Worm (Caenorhabditis elegans) whole organism, late embryonic: ENCODE measurements around the gene T16G1.13.

Experiments used
- K02D7.2 ChIP-seq: sonication (generic microtip); optimal IDR thresholded peaks from 2 replicates; lab custom pipeline; 2017; ENCODE audit warnings: mild to moderate bottlenecking, missing genetic modification characterization, missing compliant biosample characterization
- K09A11.1 ChIP-seq: sonication (generic microtip); optimal IDR thresholded peaks from 2 replicates; lab custom pipeline; 2017; ENCODE audit warnings: antibody characterized with exemption, mild to moderate bottlenecking, missing genetic modification characterization, missing compliant biosample characterization; ENCODE audit not compliant: insufficient read depth
- T23F11.4 ChIP-seq: fragments of 200-800 bp; sonication (Bioruptor generic); optimal IDR thresholded peaks from 2 replicates; lab custom pipeline; 2018; ENCODE audit warnings: mild to moderate bottlenecking, missing genetic modification characterization, missing compliant biosample characterization
- ahr-1 ChIP-seq: sonication (generic microtip); optimal IDR thresholded peaks from 2 replicates; lab custom pipeline; 2016; ENCODE audit warnings: missing genetic modification characterization, missing compliant biosample characterization
- ceh-19 ChIP-seq: fragments of 200-800 bp; sonication (Bioruptor generic); optimal IDR thresholded peaks from 2 replicates; lab custom pipeline; 2018; ENCODE audit warnings: mild to moderate bottlenecking, missing genetic modification characterization, missing compliant biosample characterization
- ceh-2 ChIP-seq: sonication (generic microtip); optimal IDR thresholded peaks from 2 replicates; lab custom pipeline; 2016; ENCODE audit warnings: missing genotype, missing genetic modification characterization, missing compliant biosample characterization
- ceh-30 ChIP-seq: fragments of 150-350 bp; optimal IDR thresholded peaks from 2 replicates; lab custom pipeline; 2014; ENCODE audit warnings: missing biosample characterization, missing genetic modification characterization
- ceh-34 ChIP-seq: sonication (generic microtip); optimal IDR thresholded peaks from 2 replicates; lab custom pipeline; 2016; ENCODE audit warnings: mild to moderate bottlenecking, missing genetic modification characterization, missing compliant biosample characterization
- ceh-45 ChIP-seq: fragments of 200-800 bp; sonication (Bioruptor generic); IDR thresholded peaks from 2 replicates; pipeline ENCODE4 v1.3.6; 2022; ENCODE audit warnings: missing genetic modification reagents, missing genetic modification characterization, missing compliant biosample characterization
- ceh-6 ChIP-seq: fragments of 200-800 bp; sonication (Bioruptor generic); optimal IDR thresholded peaks from 2 replicates; lab custom pipeline; 2018; ENCODE audit warnings: mild to moderate bottlenecking, missing genetic modification characterization, missing compliant biosample characterization
- ceh-9 ChIP-seq: sonication (generic microtip); optimal IDR thresholded peaks from 2 replicates; lab custom pipeline; 2016; ENCODE audit warnings: mild to moderate bottlenecking, missing genetic modification characterization, inconsistent platforms, missing compliant biosample characterization
- che-1 ChIP-seq: sonication (generic microtip); optimal IDR thresholded peaks from 2 replicates; lab custom pipeline; 2016; ENCODE audit warnings: mild to moderate bottlenecking, missing genetic modification characterization, missing compliant biosample characterization
- elt-2 ChIP-seq: sonication (generic microtip); optimal IDR thresholded peaks from 2 replicates; lab custom pipeline; 2016; ENCODE audit warnings: missing genetic modification reagents, missing genetic modification characterization, missing compliant biosample characterization
- ets-4 ChIP-seq: sonication (generic microtip); optimal IDR thresholded peaks from 2 replicates; lab custom pipeline; 2016; ENCODE audit warnings: missing genetic modification characterization, missing compliant biosample characterization
- fkh-10 ChIP-seq: fragments of 150-350 bp; optimal IDR thresholded peaks from 2 replicates; lab custom pipeline; 2014; ENCODE audit warnings: missing biosample characterization, missing genetic modification reagents, missing genetic modification characterization
- fkh-6 ChIP-seq: sonication (generic microtip); optimal IDR thresholded peaks from 2 replicates; lab custom pipeline; 2016; ENCODE audit warnings: missing genetic modification characterization, missing compliant biosample characterization
- hlh-13 ChIP-seq: fragments of 200-800 bp; sonication (Bioruptor generic); optimal IDR thresholded peaks from 2 replicates; lab custom pipeline; 2018; ENCODE audit warnings: mild to moderate bottlenecking, missing genetic modification characterization, missing compliant biosample characterization
- hlh-30 ChIP-seq: sonication (generic microtip); optimal IDR thresholded peaks from 2 replicates; lab custom pipeline; 2017; ENCODE audit warnings: antibody characterized with exemption, missing genetic modification characterization, missing compliant biosample characterization; ENCODE audit not compliant: insufficient read depth
- hlh-6 ChIP-seq: sonication (generic microtip); optimal IDR thresholded peaks from 2 replicates; lab custom pipeline; 2016; ENCODE audit warnings: missing genotype, missing genetic modification characterization, missing compliant biosample characterization
- lim-6 ChIP-seq: sonication (generic microtip); optimal IDR thresholded peaks from 2 replicates; lab custom pipeline; 2016; ENCODE audit warnings: missing genetic modification characterization, missing compliant biosample characterization
- lin-11 ChIP-seq: fragments of 200-800 bp; sonication (Bioruptor generic); optimal IDR thresholded peaks from 2 replicates; lab custom pipeline; 2018; ENCODE audit warnings: mild to moderate bottlenecking, missing genetic modification characterization, missing compliant biosample characterization
- mec-3 ChIP-seq: sonication (generic microtip); optimal IDR thresholded peaks from 2 replicates; lab custom pipeline; 2016; ENCODE audit warnings: borderline replicate concordance, missing genetic modification characterization, missing compliant biosample characterization
- odd-2 ChIP-seq: sonication (generic microtip); optimal IDR thresholded peaks from 2 replicates; lab custom pipeline; 2017; ENCODE audit warnings: antibody characterized with exemption, mild to moderate bottlenecking, missing genetic modification characterization, missing compliant biosample characterization
- pag-3 ChIP-seq: sonication (generic microtip); optimal IDR thresholded peaks from 2 replicates; lab custom pipeline; 2016; ENCODE audit warnings: missing compliant biosample characterization, missing genetic modification characterization, borderline replicate concordance
- pat-9 ChIP-seq: fragments of 200-800 bp; sonication (Bioruptor generic); optimal IDR thresholded peaks from 2 replicates; lab custom pipeline; 2018; ENCODE audit warnings: mild to moderate bottlenecking, missing genetic modification characterization, moderate library complexity, missing compliant biosample characterization
- pax-1 ChIP-seq: fragments of 150-350 bp; optimal IDR thresholded peaks from 2 replicates; lab custom pipeline; 2014; ENCODE audit warnings: missing biosample characterization, missing genetic modification characterization
- pqm-1 ChIP-seq: sonication (generic microtip); optimal IDR thresholded peaks from 2 replicates; lab custom pipeline; 2016; ENCODE audit warnings: missing genetic modification characterization, missing compliant biosample characterization
- pros-1 ChIP-seq: fragments of 150-350 bp; optimal IDR thresholded peaks from 2 replicates; lab custom pipeline; 2014; ENCODE audit warnings: missing biosample characterization, missing genetic modification reagents, missing genetic modification characterization
- ref-2 ChIP-seq: sonication (generic microtip); optimal IDR thresholded peaks from 2 replicates; lab custom pipeline; 2016; ENCODE audit warnings: missing genetic modification characterization, missing compliant biosample characterization
- sdc-2 ChIP-seq: sonication (generic microtip); optimal IDR thresholded peaks from 2 replicates; lab custom pipeline; 2016; ENCODE audit warnings: missing genotype, missing genetic modification characterization, missing compliant biosample characterization
- sox-4 ChIP-seq: sonication (generic microtip); optimal IDR thresholded peaks from 2 replicates; lab custom pipeline; 2017; ENCODE audit warnings: mild to moderate bottlenecking, missing genetic modification characterization, inconsistent platforms, missing compliant biosample characterization
- syd-9 ChIP-seq: sonication (generic microtip); optimal IDR thresholded peaks from 2 replicates; lab custom pipeline; 2016; ENCODE audit warnings: mild to moderate bottlenecking, missing genetic modification characterization, moderate library complexity, missing compliant biosample characterization
- tbx-7 ChIP-seq: sonication (generic microtip); optimal IDR thresholded peaks from 2 replicates; lab custom pipeline; 2016; ENCODE audit warnings: missing genotype, missing genetic modification characterization, missing compliant biosample characterization
- ttx-3 ChIP-seq: sonication (generic microtip); optimal IDR thresholded peaks from 2 replicates; lab custom pipeline; 2016; ENCODE audit warnings: missing genetic modification reagents, missing genetic modification characterization, missing compliant biosample characterization
- unc-3 ChIP-seq, 2 experiments: fragments of 200-800 bp in 1 of 2; sonication (Bioruptor generic) in 1 of 2; sonication (generic microtip) in 1 of 2; conservative IDR thresholded peaks in 1 of 2; optimal IDR thresholded peaks in 1 of 2; 2 replicates each; pipeline versions ENCODE4 v1.3.6 to Lab custom; 2016 to 2022; ENCODE audit warnings: missing compliant biosample characterization in 2 of 2, missing genetic modification characterization in 2 of 2, missing genetic modification reagents in 1 of 2
- unc-42 ChIP-seq: sonication (generic microtip); optimal IDR thresholded peaks from 2 replicates; lab custom pipeline; 2016; ENCODE audit warnings: missing genotype, missing genetic modification characterization, missing compliant biosample characterization
- unc-55 ChIP-seq: sonication (generic microtip); optimal IDR thresholded peaks from 2 replicates; lab custom pipeline; 2017; ENCODE audit warnings: missing biosample characterization, missing genetic modification reagents, missing genetic modification characterization
- unc-86 ChIP-seq: sonication (generic microtip); optimal IDR thresholded peaks from 2 replicates; lab custom pipeline; 2016; ENCODE audit warnings: missing genetic modification characterization, missing compliant biosample characterization
- zip-5 ChIP-seq: sonication (generic microtip); optimal IDR thresholded peaks from 2 replicates; lab custom pipeline; 2016; ENCODE audit warnings: missing genetic modification characterization, missing compliant biosample characterization
- ztf-16 ChIP-seq: sonication (generic microtip); optimal IDR thresholded peaks from 2 replicates; lab custom pipeline; 2017; ENCODE audit warnings: missing genetic modification characterization, missing compliant biosample characterization

T16G1.13 gene

DNA sequence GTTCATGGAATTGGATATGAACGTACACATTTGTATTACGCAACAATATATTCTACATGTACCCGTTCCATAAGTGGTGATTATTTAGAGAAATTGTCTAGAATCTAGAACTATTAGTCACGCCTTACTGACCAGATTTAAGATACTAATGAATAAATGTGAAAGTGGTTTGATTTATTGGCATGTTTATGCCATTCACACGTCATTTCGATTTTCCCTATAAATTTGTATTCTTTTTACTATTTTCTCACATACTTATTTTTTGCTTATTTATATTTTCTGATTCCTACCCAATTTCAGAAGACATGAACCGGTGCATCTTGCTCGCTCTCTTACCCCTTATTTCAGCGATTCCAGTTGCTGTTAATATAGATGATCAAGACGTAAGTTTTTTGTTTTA, 38.5 kb downstream of the T16G1.13 start, which contains the start of gene F15B9.8:
TSS of gene F15B9.8 (plus strand) at position 301 of the 400 bp plus-strand sequence.
- no peak for TF ChIP-seq ets-4 (tag; lab: Kevin White, UChicago)
- TF ChIP-seq pqm-1 (tag; lab: Kevin White, UChicago) = no peak
- no peak for TF ChIP-seq ttx-3 (tag; lab: Kevin White, UChicago)
- no peak for TF ChIP-seq lim-6 (tag; lab: Kevin White, UChicago)
- TF ChIP-seq sdc-2 (tag; lab: Kevin White, UChicago) = no peak
- TF ChIP-seq ahr-1 (tag; lab: Kevin White, UChicago) = no peak
- no peak for TF ChIP-seq hlh-30
- no peak for TF ChIP-seq ceh-9 (tag; lab: Kevin White, UChicago)
- no peak for TF ChIP-seq ceh-30 (tag; lab: Kevin White, UChicago)
- TF ChIP-seq ceh-19 (GFP tag; lab: Kevin White, UChicago) = no peak
- no peak for TF ChIP-seq zip-5
- TF ChIP-seq syd-9 (tag; lab: Kevin White, UChicago) = no peak
- TF ChIP-seq unc-55 (GFP tag; lab: Kevin White, UChicago) = no peak
- no peak for TF ChIP-seq tbx-7 (tag; lab: Kevin White, UChicago)

DNA sequence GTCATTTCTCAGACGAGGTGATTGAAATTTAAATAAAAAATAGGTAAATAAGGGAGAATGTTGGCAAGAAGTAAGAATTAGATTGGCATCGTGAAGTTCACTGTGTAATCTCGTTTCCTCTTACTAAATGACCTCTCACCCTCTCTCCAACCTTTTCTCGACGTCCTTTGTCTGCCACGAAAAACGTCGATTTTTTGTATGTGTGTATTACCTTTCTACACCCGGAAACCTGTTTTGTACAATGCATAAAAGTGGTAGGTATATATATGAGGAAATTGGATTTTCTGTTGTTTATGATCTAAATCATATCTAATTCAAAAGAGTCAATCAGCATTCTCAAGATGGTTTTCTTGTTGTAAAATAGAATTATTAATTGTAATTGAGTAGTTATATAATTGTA, 43.2 kb downstream of the T16G1.13 start, which contains the start of the genes F15B9.11 and dsl-7:
TSS of gene F15B9.11 (minus strand) at position 5 of the 400 bp plus-strand sequence.
TSS of gene dsl-7 (plus strand) at position 260 of the 400 bp plus-strand sequence.
- TF ChIP-seq K02D7.2 (tag; lab: Kevin White, UChicago) = no peak
- TF ChIP-seq unc-86 (tag; lab: Kevin White, UChicago) = no peak
- no peak for TF ChIP-seq fkh-6 (tag; lab: Kevin White, UChicago)
- no peak for TF ChIP-seq ceh-2 (tag; lab: Kevin White, UChicago)
- TF ChIP-seq pax-1 = no peak
- TF ChIP-seq ceh-34 (tag; lab: Kevin White, UChicago) = no peak
- no peak for TF ChIP-seq hlh-13
- no peak for TF ChIP-seq ref-2 (tag; lab: Kevin White, UChicago)
- TF ChIP-seq tbx-7 (tag; lab: Kevin White, UChicago) = no peak
- TF ChIP-seq elt-2 (tag; lab: Kevin White, UChicago) = no peak
- TF ChIP-seq pros-1 (tag; lab: Kevin White, UChicago) = no peak
- no peak for TF ChIP-seq unc-55 (GFP tag; lab: Kevin White, UChicago)
- TF ChIP-seq hlh-30 = no peak
- TF ChIP-seq odd-2 (tag; lab: Kevin White, UChicago) = no peak
- no peak for TF ChIP-seq fkh-10 (GFP tag; lab: Kevin White, UChicago)
- no peak for TF ChIP-seq K09A11.1
- no peak for TF ChIP-seq ceh-19 (GFP tag; lab: Kevin White, UChicago)
- TF ChIP-seq pat-9 (tag; lab: Kevin White, UChicago) = no peak
- TF ChIP-seq hlh-6 (tag; lab: Kevin White, UChicago) = no peak

DNA sequence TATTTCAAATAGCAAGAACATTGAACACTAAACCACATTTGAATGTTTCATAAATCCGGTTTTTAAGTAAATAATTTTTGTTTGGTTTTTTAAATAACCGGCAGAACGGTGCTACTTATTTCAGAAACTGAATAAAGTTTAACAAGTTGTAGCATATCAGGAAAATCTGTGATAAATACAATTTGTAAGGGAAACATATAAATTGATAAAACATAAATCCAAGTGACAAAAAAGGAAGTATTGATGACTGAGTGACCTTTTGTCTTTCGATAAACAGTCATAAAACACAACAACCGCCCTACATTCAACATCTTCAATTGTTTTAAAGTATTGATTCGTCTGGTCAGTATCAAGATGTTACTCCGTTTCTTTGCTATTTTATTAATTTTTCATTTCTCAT, 45.6 kb downstream of the T16G1.13 start, which contains the start of gene far-5:
TSS of gene far-5 (plus strand) at position 301 of the 400 bp plus-strand sequence.
- no peak for TF ChIP-seq ttx-3 (tag; lab: Kevin White, UChicago)
- no peak for TF ChIP-seq ahr-1 (tag; lab: Kevin White, UChicago)

DNA sequence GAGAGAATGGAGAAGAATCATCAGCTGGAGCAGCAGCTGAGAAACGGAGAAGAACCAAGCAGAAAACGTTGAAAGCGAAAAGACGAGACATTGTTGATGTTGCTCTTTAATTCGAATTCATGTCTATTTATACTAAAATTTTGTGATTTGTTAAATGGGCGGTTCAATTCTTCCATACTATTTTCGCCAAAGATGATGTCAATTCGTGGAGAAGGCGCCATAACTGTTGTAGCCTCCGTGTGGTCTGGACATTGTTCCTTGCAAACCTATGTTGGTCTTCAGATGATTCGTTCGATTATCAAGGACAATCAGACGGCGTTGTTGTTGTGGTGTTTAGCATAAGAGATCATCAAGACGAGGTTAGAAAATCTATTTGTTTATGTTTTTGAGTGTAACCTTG, 47.7 kb downstream of the T16G1.13 start, which contains the start of gene far-3:
TSS of gene far-3 (minus strand) at position 101 of the 400 bp plus-strand sequence.
- TF ChIP-seq unc-42 (tag; lab: Kevin White, UChicago) = no peak
- TF ChIP-seq ttx-3 (tag; lab: Kevin White, UChicago) = no peak
- no peak for TF ChIP-seq unc-3 (GFP tag; conservative IDR thresholded peaks at IDR 0.05; lab: Robert Waterston, UW)
- no peak for TF ChIP-seq unc-3 (tag; optimal IDR thresholded peaks at IDR 0.05; lab: Kevin White, UChicago)
- TF ChIP-seq ceh-9 (tag; lab: Kevin White, UChicago) = no peak

DNA sequence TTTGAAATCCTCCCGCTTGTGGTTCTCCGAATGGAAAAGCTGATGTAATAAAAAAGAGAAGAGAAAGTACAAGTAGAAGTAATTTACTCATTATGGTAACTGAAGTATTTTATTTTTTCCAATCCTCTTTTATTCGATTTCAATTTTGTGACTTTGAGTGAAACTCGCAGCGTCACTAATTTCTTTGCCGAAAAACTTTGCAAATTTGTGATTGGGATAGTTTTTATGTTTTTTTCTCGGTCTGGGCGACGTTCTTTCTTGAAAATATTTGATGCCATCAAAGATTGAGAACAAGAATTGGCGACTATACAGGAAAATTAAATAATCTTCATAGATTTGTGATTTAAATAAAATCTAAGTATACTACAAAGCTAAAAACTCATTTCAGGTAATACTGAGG, 49.9 kb downstream of the T16G1.13 start, which contains the start of gene far-4:
TSS of gene far-4 (minus strand) at position 101 of the 400 bp plus-strand sequence.
- TF ChIP-seq ceh-45 (GFP tag; lab: Robert Waterston, UW) (no peak), ttx-3 (tag; lab: Kevin White, UChicago) (no peak), sox-4 (no peak), ceh-19 (GFP tag; lab: Kevin White, UChicago) (no peak), fkh-6 (tag; lab: Kevin White, UChicago) (no peak), pag-3 (no peak), pat-9 (tag; lab: Kevin White, UChicago) (no peak), K02D7.2 (tag; lab: Kevin White, UChicago) (no peak), T23F11.4 (no peak), zip-5 (no peak), ceh-6 (GFP tag; lab: Kevin White, UChicago) (no peak), K09A11.1 (no peak), ceh-9 (tag; lab: Kevin White, UChicago) (no peak), ztf-16 (tag; lab: Kevin White, UChicago) (no peak), che-1 (tag; lab: Kevin White, UChicago) (no peak), mec-3 (tag; lab: Kevin White, UChicago) (no peak), tbx-7 (tag; lab: Kevin White, UChicago) (no peak), lin-11 (tag; lab: Kevin White, UChicago) (no peak), hlh-13 (no peak)
